ENCODE assay signal across 6 worm cellular contexts in the genomic region with DNA sequence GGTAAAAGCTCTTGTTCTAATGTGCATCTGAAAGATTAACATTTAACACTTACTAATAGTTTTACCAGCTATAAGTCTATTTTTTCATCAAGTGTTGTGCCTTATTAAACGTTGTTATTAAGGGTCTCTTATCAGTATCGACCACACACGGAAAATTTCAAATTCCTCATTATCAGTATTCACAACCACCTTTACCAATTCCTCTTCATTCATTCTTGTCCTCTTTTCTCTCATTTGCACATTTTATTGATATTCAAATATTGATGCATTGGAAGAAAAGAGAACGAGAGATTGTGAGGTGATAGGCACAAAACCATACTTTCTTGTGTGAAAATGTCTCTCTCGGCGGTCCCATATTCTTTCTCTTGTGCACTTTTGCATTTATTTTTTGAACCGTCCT.
TF ChIP-seq lines count a peak whose summit lies in the region.

No protein-coding gene starts in this region.

TF ChIP-seq in whole organism, L1 larva, 84 proteins besides CTCF, POLR2A, EP300 and RAD21:
- TF ChIP-seq elt-2 (tag; optimal IDR thresholded peaks at IDR 0.05; lab: Kevin White, UChicago) (peak; percentile 38), nhr-85 (tag; lab: Kevin White, UChicago) (no peak), lin-35 (GFP tag; optimal IDR thresholded peaks at IDR 0.05; lab: Kevin White, UChicago) (peak in 1 of 2 experiments; percentile 7)
TF ChIP-seq in whole organism, L1 larva: peak in this region for 2.

TF ChIP-seq in whole organism, L2 larva, 48 proteins besides CTCF, POLR2A, EP300 and RAD21:
- TF ChIP-seq fos-1 (tag; optimal IDR thresholded peaks at IDR 0.05; lab: Kevin White, UChicago) (peak; percentile 75), elt-3 (tag; optimal IDR thresholded peaks at IDR 0.05; lab: Kevin White, UChicago) (no peak), crh-2 (tag; optimal IDR thresholded peaks at IDR 0.05; lab: Kevin White, UChicago) (peak; percentile 2), dmd-4 (tag; optimal IDR thresholded peaks at IDR 0.05; lab: Kevin White, UChicago) (no peak)

TF ChIP-seq in whole organism, L3 larva, 47 proteins besides CTCF, POLR2A, EP300 and RAD21:
- TF ChIP-seq elt-2 (tag; optimal IDR thresholded peaks at IDR 0.05; lab: Kevin White, UChicago) (peak; percentile 65), nhr-12 (tag; optimal IDR thresholded peaks at IDR 0.05; lab: Kevin White, UChicago) (no peak), mml-1 (tag; optimal IDR thresholded peaks at IDR 0.05; lab: Kevin White, UChicago) (no peak), pqm-1 (tag; optimal IDR thresholded peaks at IDR 0.05; lab: Kevin White, UChicago) (peak; percentile 16), snpc-4 (tag; optimal IDR thresholded peaks at IDR 0.05; lab: Kevin White, UChicago) (no peak), pha-4 (tag; optimal IDR thresholded peaks at IDR 0.05; lab: Kevin White, UChicago) (peak; percentile 2)
TF ChIP-seq in whole organism, L3 larva: peak in this region for 3.

TF ChIP-seq in whole organism, L4 larva, 104 proteins besides CTCF, POLR2A, EP300 and RAD21:
- TF ChIP-seq pqm-1 (tag; optimal IDR thresholded peaks at IDR 0.05; lab: Kevin White, UChicago): peak; percentile 90
- TF ChIP-seq nhr-28 (tag; optimal IDR thresholded peaks at IDR 0.05; lab: Kevin White, UChicago): peak; percentile 58
- TF ChIP-seq hlh-11 (tag; optimal IDR thresholded peaks at IDR 0.05; lab: Kevin White, UChicago): peak; percentile 33
- peak in 1 of 2 experiments; percentile 51 for TF ChIP-seq unc-62 (GFP tag; optimal IDR thresholded peaks at IDR 0.05 in 1 of 2; lab: Kevin White, UChicago)
- no peak for TF ChIP-seq unc-62 (tag; optimal IDR thresholded peaks at IDR 0.05; lab: Kevin White, UChicago)
- no peak for TF ChIP-seq ctbp-1 (GFP tag; IDR thresholded peaks at IDR 0.05; lab: Robert Waterston, UW)

TF ChIP-seq in whole organism, late embryonic, 69 proteins besides CTCF, POLR2A, EP300 and RAD21:
- TF ChIP-seq ceh-9 (tag; optimal IDR thresholded peaks at IDR 0.05; lab: Kevin White, UChicago) (no peak), elt-2 (tag; optimal IDR thresholded peaks at IDR 0.05; lab: Kevin White, UChicago) (peak; percentile 31)

TF ChIP-seq in whole organism, young adult, 124 proteins besides CTCF, POLR2A, EP300 and RAD21:
- peak; percentile 54 for TF ChIP-seq nhr-80 (tag; optimal IDR thresholded peaks at IDR 0.05; lab: Kevin White, UChicago)
- TF ChIP-seq ceh-40 (GFP tag; IDR thresholded peaks at IDR 0.05; lab: Robert Waterston, UW): no peak
